Worm (Caenorhabditis elegans) whole organism, young adult: ENCODE data around the gene cya-2.

Experiments
- C06A6.2 ChIP-seq: fragments of 200-800 bp; sonication (Bioruptor generic); conservative IDR thresholded peaks from 2 replicates; pipeline ENCODE4 v1.3.6; 2022; ENCODE audit warnings: missing genetic modification characterization, missing compliant biosample characterization
- F39B2.1 ChIP-seq: fragments of 200-800 bp; sonication (Bioruptor generic); IDR thresholded peaks from 2 replicates; pipeline ENCODE4 v1.3.6; 2022; ENCODE audit warnings: missing genetic modification reagents, missing genetic modification characterization, missing compliant biosample characterization
- F55B11.4 ChIP-seq: sonication (generic microtip); optimal IDR thresholded peaks from 2 replicates; lab custom pipeline; 2016; ENCODE audit warnings: missing compliant biosample characterization, missing genetic modification characterization, borderline replicate concordance; ENCODE audit not compliant: insufficient read depth
- K12H6.12 ChIP-seq: fragments of 200-800 bp; sonication (Bioruptor generic); optimal IDR thresholded peaks from 2 replicates; lab custom pipeline; 2018; ENCODE audit warnings: mild to moderate bottlenecking, missing genetic modification characterization, missing compliant biosample characterization
- Y56A3A.18 ChIP-seq: fragments of 200-800 bp; sonication (Bioruptor generic); IDR thresholded peaks from 2 replicates; pipeline ENCODE4 v1.3.6; 2022; ENCODE audit warnings: missing genetic modification reagents, missing genetic modification characterization, missing compliant biosample characterization
- Y79H2A.3 ChIP-seq: fragments of 200-800 bp; sonication (Bioruptor generic); conservative IDR thresholded peaks from 2 replicates; pipeline ENCODE4 v1.3.6; 2022; ENCODE audit warnings: missing genetic modification reagents, missing genetic modification characterization, missing compliant biosample characterization
- ZK185.1 ChIP-seq: sonication (generic microtip); optimal IDR thresholded peaks from 2 replicates; lab custom pipeline; 2016; ENCODE audit warnings: mild to moderate bottlenecking, missing genetic modification characterization, missing compliant biosample characterization; ENCODE audit not compliant: poor library complexity, severe bottlenecking
- attf-5 ChIP-seq: fragments of 200-800 bp; sonication (Bioruptor generic); optimal IDR thresholded peaks from 2 replicates; lab custom pipeline; 2018; ENCODE audit warnings: mild to moderate bottlenecking, missing genetic modification characterization, missing compliant biosample characterization
- ccch-3 ChIP-seq: fragments of 200-800 bp; sonication (Bioruptor generic); optimal IDR thresholded peaks from 2 replicates; lab custom pipeline; 2018; ENCODE audit warnings: mild to moderate bottlenecking, missing genetic modification characterization, missing compliant biosample characterization
- ceh-58 ChIP-seq: fragments of 200-800 bp; sonication (Bioruptor generic); IDR thresholded peaks from 2 replicates; pipeline ENCODE4 v1.3.6; 2022; ENCODE audit warnings: missing genetic modification characterization, missing compliant biosample characterization
- ceh-91 ChIP-seq: fragments of 200-800 bp; sonication (Bioruptor generic); IDR thresholded peaks from 2 replicates; pipeline ENCODE4 v1.3.6; 2022; ENCODE audit warnings: missing genetic modification reagents, missing genetic modification characterization, missing compliant biosample characterization
- die-1 ChIP-seq: sonication (generic microtip); optimal IDR thresholded peaks from 2 replicates; lab custom pipeline; 2016; ENCODE audit warnings: missing genotype, mild to moderate bottlenecking, missing genetic modification characterization, missing compliant biosample characterization
- egl-18 ChIP-seq: fragments of 200-800 bp; sonication (Bioruptor generic); IDR thresholded peaks from 2 replicates; pipeline ENCODE4 v1.3.6; 2022; ENCODE audit warnings: missing genetic modification reagents, missing genetic modification characterization, missing compliant biosample characterization
- ekl-4 ChIP-seq: fragments of 200-800 bp; sonication (Bioruptor generic); IDR thresholded peaks from 2 replicates; pipeline ENCODE4 v1.3.6; 2022; ENCODE audit warnings: missing genetic modification reagents, missing genetic modification characterization, missing compliant biosample characterization
- gei-17 ChIP-seq: fragments of 200-800 bp; sonication (Bioruptor generic); optimal IDR thresholded peaks from 2 replicates; lab custom pipeline; 2018; ENCODE audit warnings: mild to moderate bottlenecking, missing genetic modification characterization, missing compliant biosample characterization
- hsf-1 ChIP-seq: fragments of 200-800 bp; sonication (Bioruptor generic); IDR thresholded peaks from 2 replicates; pipeline ENCODE4 v1.3.6; 2022; ENCODE audit warnings: missing genetic modification reagents, missing genetic modification characterization, missing compliant biosample characterization
- let-526 ChIP-seq: fragments of 200-800 bp; sonication (Bioruptor generic); IDR thresholded peaks from 2 replicates; pipeline ENCODE4 v1.3.6; 2022; ENCODE audit warnings: missing genetic modification reagents, missing genetic modification characterization, missing compliant biosample characterization
- let-607 ChIP-seq, 2 experiments: fragments of 200-800 bp in 1 of 2; sonication (Bioruptor generic) in 1 of 2; sonication (generic microtip) in 1 of 2; optimal IDR thresholded peaks; 2 replicates each; lab custom pipeline; 2016 to 2018; ENCODE audit warnings: mild to moderate bottlenecking in 2 of 2, missing compliant biosample characterization in 2 of 2, missing genetic modification characterization in 2 of 2, moderate library complexity in 2 of 2, missing genotype in 1 of 2
- lin-40 ChIP-seq: sonication (generic microtip); optimal IDR thresholded peaks from 2 replicates; lab custom pipeline; 2016; ENCODE audit warnings: missing genetic modification characterization, mild to moderate bottlenecking, missing compliant biosample characterization, missing genotype, missing genetic modification reagents
- lsl-1 ChIP-seq: fragments of 200-800 bp; sonication (Bioruptor generic); optimal IDR thresholded peaks from 2 replicates; lab custom pipeline; 2018; ENCODE audit warnings: mild to moderate bottlenecking, missing genetic modification characterization, moderate library complexity, missing compliant biosample characterization
- madf-6 ChIP-seq: fragments of 200-800 bp; sonication (Bioruptor generic); IDR thresholded peaks from 2 replicates; pipeline ENCODE4 v1.3.6; 2022; ENCODE audit warnings: missing genetic modification reagents, missing genetic modification characterization, missing compliant biosample characterization
- madf-8 ChIP-seq: fragments of 200-800 bp; sonication (Bioruptor generic); conservative IDR thresholded peaks from 2 replicates; pipeline ENCODE4 v1.3.6; 2022; ENCODE audit warnings: missing genetic modification reagents, missing genetic modification characterization, missing compliant biosample characterization
- nhr-179 ChIP-seq: sonication (generic microtip); optimal IDR thresholded peaks from 2 replicates; lab custom pipeline; 2016; ENCODE audit warnings: mild to moderate bottlenecking, missing genetic modification characterization, missing compliant biosample characterization
- repo-1 ChIP-seq: sonication (generic microtip); optimal IDR thresholded peaks from 2 replicates; lab custom pipeline; 2017; ENCODE audit warnings: mild to moderate bottlenecking, missing genetic modification characterization, missing compliant biosample characterization
- snpc-3.4 ChIP-seq: sonication (generic microtip); optimal IDR thresholded peaks from 2 replicates; lab custom pipeline; 2017; ENCODE audit warnings: missing genetic modification characterization, mild to moderate bottlenecking, missing compliant biosample characterization, antibody characterized with exemption, moderate library complexity, missing genotype, missing genetic modification reagents
- unc-130 ChIP-seq: sonication (generic microtip); optimal IDR thresholded peaks from 2 replicates; lab custom pipeline; 2016; ENCODE audit warnings: missing genetic modification reagents, missing genetic modification characterization, missing compliant biosample characterization
- unc-62 ChIP-seq: fragments of 150-350 bp; optimal IDR thresholded peaks from 2 replicates; lab custom pipeline; 2014; ENCODE audit warnings: missing biosample characterization, missing genetic modification reagents, missing genetic modification characterization
- zfh-2 ChIP-seq: fragments of 200-800 bp; sonication (Bioruptor generic); conservative IDR thresholded peaks from 2 replicates; pipeline ENCODE4 v1.3.6; 2022; ENCODE audit warnings: missing genetic modification reagents, missing genetic modification characterization, missing compliant biosample characterization

Gene cya-2

ce11 chrII:2058985-2059384 is 35.6 kb upstream of the cya-2 start, which contains the start of gene F07E5.5 (continued):
- TF ChIP-seq ceh-58 (no peak), repo-1 (tag; lab: Kevin White, UChicago) (no peak), Y79H2A.3 (GFP tag; lab: Robert Waterston, UW) (no peak), madf-6 (GFP tag; lab: Robert Waterston, UW) (no peak), F39B2.1 (GFP tag; lab: Robert Waterston, UW) (no peak), let-526 (no peak), F55B11.4 (tag; lab: Kevin White, UChicago) (no peak), madf-8 (GFP tag; lab: Robert Waterston, UW) (no peak), ceh-91 (GFP tag; lab: Robert Waterston, UW) (no peak), nhr-179 (tag; lab: Kevin White, UChicago) (no peak), attf-5 (peak; percentile 1)

DNA sequence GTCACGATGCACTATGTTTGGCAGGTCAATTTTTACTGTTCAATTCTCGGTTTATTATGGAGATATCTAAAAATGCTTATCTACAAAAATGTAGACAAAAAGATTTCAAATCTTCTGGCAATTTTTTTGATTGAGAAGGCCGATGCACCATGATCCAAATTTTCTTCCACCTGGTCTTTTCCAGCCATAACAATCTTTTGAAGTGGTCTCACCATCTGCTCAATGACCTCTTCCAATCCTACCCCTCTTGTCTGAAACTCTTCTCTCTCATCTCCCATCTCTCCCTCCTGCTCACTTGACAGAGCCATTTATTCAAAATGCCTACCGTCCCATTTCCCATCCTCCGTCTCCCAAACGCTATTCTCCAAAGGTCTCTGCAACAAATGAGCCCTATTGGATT is 28.0 kb upstream of the cya-2 start, which contains the start of gene fbxb-35:
fbxb-35 (plus strand) TSS at position 301 of the 400 bp plus-strand sequence.
- TF ChIP-seq snpc-3.4 (tag; lab: Kevin White, UChicago) (no peak), ZK185.1 (tag; lab: Kevin White, UChicago) (no peak), F55B11.4 (tag; lab: Kevin White, UChicago) (no peak), Y79H2A.3 (GFP tag; lab: Robert Waterston, UW) (no peak), C06A6.2 (GFP tag; lab: Robert Waterston, UW) (no peak), ekl-4 (no peak), lin-40 (no peak), unc-62 (GFP tag; lab: Kevin White, UChicago) (no peak), K12H6.12 (tag; lab: Kevin White, UChicago) (no peak), lsl-1 (GFP tag; lab: Kevin White, UChicago) (no peak), die-1 (tag; lab: Kevin White, UChicago) (no peak), let-526 (no peak), gei-17 (no peak), hsf-1 (GFP tag; lab: Robert Waterston, UW) (no peak), egl-18 (GFP tag; lab: Robert Waterston, UW) (no peak), unc-130 (GFP tag; lab: Kevin White, UChicago) (no peak), madf-8 (GFP tag; lab: Robert Waterston, UW) (no peak), ccch-3 (GFP tag; lab: Kevin White, UChicago) (no peak)

ce11 chrII:2046556-2046955 is 23.1 kb upstream of the cya-2 start, which contains the start of gene math-1:
Gene math-1, minus strand, starts transcription at chrII:2046656.
- TF ChIP-seq zfh-2, result 0 out of 2 replicates have a peak, but pooled peaks have one; percentile 7

ce11 chrII:2045505-2045904 is 22.1 kb upstream of the cya-2 start, which contains the start of gene bath-24:
Gene bath-24, minus strand, starts transcription at chrII:2045605.
- TF ChIP-seq attf-5, result no peak
- peak; percentile 65 for TF ChIP-seq lsl-1 (GFP tag; lab: Kevin White, UChicago)
- no peak for TF ChIP-seq hsf-1 (GFP tag; lab: Robert Waterston, UW)

ce11 chrII:2042447-2042846 is 19.0 kb upstream of the cya-2 start, which contains the start of gene bath-20:
Gene bath-20, minus strand, starts transcription at chrII:2042547.
- no peak for TF ChIP-seq K12H6.12 (tag; lab: Kevin White, UChicago)
- peak; percentile 31 for TF ChIP-seq lsl-1 (GFP tag; lab: Kevin White, UChicago)
- TF ChIP-seq, all 124 proteins: peak for 1

DNA sequence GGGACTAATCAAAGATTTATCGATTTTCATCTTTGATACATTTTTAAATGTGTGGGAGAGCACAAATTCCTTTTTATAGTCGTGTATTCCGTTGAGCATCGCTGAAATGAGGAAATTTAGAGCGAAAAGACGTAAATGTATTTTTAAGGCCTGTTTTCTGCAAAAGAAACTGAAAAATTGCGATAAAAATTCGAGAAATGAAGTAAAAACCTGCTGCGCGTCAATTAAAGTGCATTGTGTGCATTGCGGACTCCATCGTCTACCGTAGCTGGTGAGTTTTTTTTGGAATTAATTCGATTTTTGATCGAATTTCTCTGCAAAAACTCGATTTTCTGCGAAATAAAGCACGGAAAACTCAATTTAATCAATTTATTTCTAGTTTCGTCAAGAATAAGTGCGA is 15.9 kb upstream of the cya-2 start, which contains the start of gene bath-19:
bath-19 (minus strand) TSS at position 101 of the 400 bp plus-strand sequence.
- TF ChIP-seq Y56A3A.18 (GFP tag; lab: Robert Waterston, UW) (no peak), ceh-58 (no peak), die-1 (tag; lab: Kevin White, UChicago) (no peak), let-607 (tag; optimal IDR thresholded peaks at IDR 0.05; lab: Kevin White, UChicago) (no peak), lsl-1 (GFP tag; lab: Kevin White, UChicago) (peak; percentile 54)
